Fruit fly (Drosophila melanogaster) whole organism, embryonic: ENCODE results near the gene Polr2G.

Experiments used
- Aef1 ChIP-seq: fragments of 200-800 bp; sonication (Bioruptor generic); IDR thresholded peaks from 3 replicates; pipeline ENCODE4 v1.3.6; 2022; ENCODE audit warnings: missing biosample characterization, missing genetic modification characterization
- Atf3 ChIP-seq: fragments of 200-800 bp; sonication (Bioruptor generic); optimal IDR thresholded peaks from 3 replicates; lab custom pipeline; 2016; ENCODE audit warnings: missing biosample characterization, missing genetic modification characterization
- CG10543 ChIP-seq: fragments of 200-800 bp; sonication (Bioruptor generic); optimal IDR thresholded peaks from 3 replicates; lab custom pipeline; 2017; ENCODE audit warnings: missing biosample characterization, mild to moderate bottlenecking, missing genetic modification characterization, moderate library complexity
- CG12769 ChIP-seq: fragments of 200-800 bp; sonication (Bioruptor generic); optimal IDR thresholded peaks from 2 replicates; lab custom pipeline; 2019; ENCODE audit warnings: missing biosample characterization, mild to moderate bottlenecking, missing genetic modification characterization, moderate library complexity
- CG18262 ChIP-seq: fragments of 200-800 bp; optimal IDR thresholded peaks from 3 replicates; lab custom pipeline; 2019; ENCODE audit warnings: missing biosample characterization, mild to moderate bottlenecking, missing genetic modification characterization, moderate library complexity
- CG2129 ChIP-seq: fragments of 200-800 bp; sonication (Bioruptor generic); IDR thresholded peaks from 2 replicates; pipeline ENCODE4 v1.3.6; 2022; ENCODE audit warnings: missing biosample characterization, missing genetic modification characterization; ENCODE audit not compliant: partially characterized antibody
- CG30403 ChIP-seq: fragments of 200-800 bp; sonication (Bioruptor generic); optimal IDR thresholded peaks from 3 replicates; lab custom pipeline; 2016; ENCODE audit warnings: missing biosample characterization, missing genetic modification characterization
- CG3995 ChIP-seq: fragments of 200-800 bp; sonication (Bioruptor generic); optimal IDR thresholded peaks from 3 replicates; lab custom pipeline; 2016; ENCODE audit warnings: missing biosample characterization, missing genetic modification characterization
- CG7963 ChIP-seq: fragments of 200-800 bp; sonication (Bioruptor generic); IDR thresholded peaks from 3 replicates; pipeline ENCODE4 v1.3.6; 2022; ENCODE audit warnings: missing biosample characterization, missing genetic modification characterization; ENCODE audit not compliant: partially characterized antibody
- CG7987 ChIP-seq: fragments of 200-800 bp; sonication (Bioruptor generic); optimal IDR thresholded peaks from 2 replicates; lab custom pipeline; 2018; ENCODE audit warnings: missing biosample characterization, mild to moderate bottlenecking, missing genetic modification characterization, moderate library complexity
- CG8089 ChIP-seq: fragments of 200-800 bp; sonication (Bioruptor generic); optimal IDR thresholded peaks from 3 replicates; lab custom pipeline; 2016; ENCODE audit warnings: missing biosample characterization, missing genetic modification characterization
- CG8281 ChIP-seq: fragments of 200-800 bp; sonication (Bioruptor generic); optimal IDR thresholded peaks from 2 replicates; lab custom pipeline; 2018; ENCODE audit warnings: missing biosample characterization, mild to moderate bottlenecking, missing genetic modification characterization, moderate library complexity
- CG8924 ChIP-seq: fragments of 200-800 bp; optimal IDR thresholded peaks from 3 replicates; lab custom pipeline; 2019; ENCODE audit warnings: missing biosample characterization, mild to moderate bottlenecking, missing genetic modification characterization, moderate library complexity
- CTCF ChIP-seq: fragments of 200-800 bp; sonication (Bioruptor generic); optimal IDR thresholded peaks from 2 replicates; lab custom pipeline; 2017; ENCODE audit warnings: missing biosample characterization, mild to moderate bottlenecking, missing genetic modification characterization, moderate library complexity
- Deaf1 ChIP-seq: fragments of 200-800 bp; optimal IDR thresholded peaks from 3 replicates; lab custom pipeline; 2019; ENCODE audit warnings: missing biosample characterization, mild to moderate bottlenecking, missing genetic modification characterization, moderate library complexity
- Gug ChIP-seq: fragments of 200-800 bp; sonication (Bioruptor generic); IDR thresholded peaks from 4 replicates; pipeline ENCODE4 v1.3.6; 2022; ENCODE audit warnings: missing biosample characterization, missing genetic modification characterization
- H15 ChIP-seq: fragments of 200-800 bp; sonication (Bioruptor generic); IDR thresholded peaks from 3 replicates; pipeline ENCODE4 v1.3.6; 2022; ENCODE audit warnings: missing biosample characterization, missing genetic modification characterization
- Hr3 ChIP-seq: fragments of 200-800 bp; sonication (Bioruptor generic); optimal IDR thresholded peaks from 3 replicates; lab custom pipeline; 2016; ENCODE audit warnings: missing biosample characterization, missing genetic modification characterization
- Hr39 ChIP-seq: fragments of >200 bp; optimal IDR thresholded peaks from 2 replicates; lab custom pipeline; 2017
- Lhr ChIP-seq: fragments of 200-800 bp; sonication (Bioruptor generic); optimal IDR thresholded peaks from 3 replicates; lab custom pipeline; 2017; ENCODE audit warnings: mild to moderate bottlenecking, missing biosample characterization, missing genetic modification reagents, missing genetic modification characterization
- MESR4 ChIP-seq: fragments of 200-800 bp; sonication (Bioruptor generic); optimal IDR thresholded peaks from 2 replicates; lab custom pipeline; 2018; ENCODE audit warnings: missing biosample characterization, mild to moderate bottlenecking, missing genetic modification characterization, moderate library complexity
- NfI ChIP-seq: fragments of 200-800 bp; sonication (Bioruptor generic); optimal IDR thresholded peaks from 3 replicates; lab custom pipeline; 2018; ENCODE audit warnings: missing biosample characterization, mild to moderate bottlenecking, missing genetic modification characterization, moderate library complexity
- amos ChIP-seq: fragments of 200-800 bp; sonication (Bioruptor generic); IDR thresholded peaks from 2 replicates; pipeline ENCODE4 v1.3.6; 2022; ENCODE audit warnings: missing biosample characterization, missing genetic modification characterization; ENCODE audit not compliant: partially characterized antibody
- ara ChIP-seq: fragments of 200-800 bp; sonication (Bioruptor generic); IDR thresholded peaks from 2 replicates; pipeline ENCODE4 v1.3.6; 2022; ENCODE audit warnings: missing biosample characterization, missing genetic modification characterization
- ato ChIP-seq: fragments of 200-800 bp; sonication (Bioruptor generic); IDR thresholded peaks from 2 replicates; pipeline ENCODE4 v1.3.6; 2022; ENCODE audit warnings: missing biosample characterization, missing genetic modification characterization; ENCODE audit not compliant: partially characterized antibody
- bab2 ChIP-seq: fragments of 200-800 bp; sonication (Bioruptor generic); optimal IDR thresholded peaks from 2 replicates; lab custom pipeline; 2016; ENCODE audit warnings: missing biosample characterization, missing genetic modification characterization
- caup ChIP-seq: fragments of 200-800 bp; sonication (Bioruptor generic); optimal IDR thresholded peaks from 3 replicates; lab custom pipeline; 2017; ENCODE audit warnings: missing biosample characterization, mild to moderate bottlenecking, missing genetic modification characterization, moderate library complexity; ENCODE audit not compliant: severe bottlenecking
- ci ChIP-seq: fragments of 200-800 bp; sonication (Bioruptor generic); IDR thresholded peaks from 3 replicates; pipeline ENCODE4 v1.3.6; 2022; ENCODE audit warnings: missing biosample characterization, missing genetic modification characterization
- crp ChIP-seq, 2 experiments: fragments of 200-800 bp; sonication (Bioruptor generic); optimal IDR thresholded peaks; 2 replicates in 1 of 2; 3 replicates in 1 of 2; lab custom pipeline; 2017; ENCODE audit warnings: missing biosample characterization in 2 of 2, missing genetic modification characterization in 2 of 2, mild to moderate bottlenecking in 1 of 2, moderate library complexity in 1 of 2
- dimm ChIP-seq: fragments of 200-800 bp; sonication (Bioruptor generic); IDR thresholded peaks from 2 replicates; pipeline ENCODE4 v1.3.6; 2022; ENCODE audit warnings: missing biosample characterization, missing genetic modification characterization
- dpn ChIP-seq, 2 experiments: fragments of 200-800 bp; sonication (Bioruptor generic); optimal IDR thresholded peaks; 3 replicates each; lab custom pipeline; 2016; ENCODE audit warnings: missing biosample characterization in 2 of 2, missing genetic modification characterization in 2 of 2
- fd3F ChIP-seq: fragments of 200-800 bp; sonication (Bioruptor generic); optimal IDR thresholded peaks from 2 replicates; lab custom pipeline; 2018; ENCODE audit warnings: missing biosample characterization, mild to moderate bottlenecking, missing genetic modification characterization, moderate library complexity
- fd64A ChIP-seq: fragments of 200-800 bp; sonication (Bioruptor generic); optimal IDR thresholded peaks from 3 replicates; lab custom pipeline; 2018; ENCODE audit warnings: missing biosample characterization, mild to moderate bottlenecking, missing genetic modification characterization
- gcm2 ChIP-seq: fragments of 200-800 bp; sonication (Bioruptor generic); optimal IDR thresholded peaks from 2 replicates; lab custom pipeline; 2016; ENCODE audit warnings: missing biosample characterization, missing genetic modification characterization
- gsb ChIP-seq: fragments of 200-800 bp; sonication (Bioruptor generic); IDR thresholded peaks from 2 replicates; pipeline ENCODE4 v1.3.6; 2022; ENCODE audit warnings: missing biosample characterization, missing genetic modification characterization
- hb ChIP-seq: fragments of 200-800 bp; sonication (Bioruptor generic); IDR thresholded peaks from 3 replicates; pipeline ENCODE4 v1.3.6; 2022; ENCODE audit warnings: missing biosample characterization, missing genetic modification characterization; ENCODE audit not compliant: partially characterized antibody
- hth ChIP-seq: fragments of >200 bp; optimal IDR thresholded peaks from 2 replicates; lab custom pipeline; 2017; ENCODE audit warnings: inconsistent platforms
- jigr1 ChIP-seq: fragments of 200-800 bp; sonication (Bioruptor generic); IDR thresholded peaks from 3 replicates; pipeline ENCODE4 v1.3.6; 2022; ENCODE audit warnings: missing biosample characterization, missing genetic modification characterization
- lbe ChIP-seq: fragments of 200-800 bp; sonication (Bioruptor generic); optimal IDR thresholded peaks from 2 replicates; lab custom pipeline; 2016; ENCODE audit warnings: missing biosample characterization, mild to moderate bottlenecking, missing genetic modification characterization
- lmd ChIP-seq: fragments of 200-800 bp; sonication (Bioruptor generic); IDR thresholded peaks from 2 replicates; pipeline ENCODE4 v1.3.6; 2022; ENCODE audit warnings: missing biosample characterization, missing genetic modification characterization
- lov ChIP-seq, 2 experiments: fragments of 200-800 bp in 1 of 2; fragments of >200 bp in 1 of 2; sonication (Bioruptor generic) in 1 of 2; IDR thresholded peaks in 1 of 2; optimal IDR thresholded peaks in 1 of 2; 2 replicates in 1 of 2; 3 replicates in 1 of 2; pipeline versions ENCODE4 v1.3.6 to Lab custom; 2017 to 2022; ENCODE audit warnings: missing biosample characterization in 1 of 2, missing genetic modification characterization in 1 of 2
- mld ChIP-seq: fragments of 200-800 bp; sonication (Bioruptor generic); IDR thresholded peaks from 3 replicates; pipeline ENCODE4 v1.3.6; 2022; ENCODE audit warnings: missing biosample characterization, missing genetic modification characterization; ENCODE audit not compliant: partially characterized antibody
- onecut ChIP-seq: fragments of 200-800 bp; sonication (Bioruptor generic); IDR thresholded peaks from 2 replicates; pipeline ENCODE4 v1.3.6; 2022; ENCODE audit warnings: missing biosample characterization, missing genetic modification characterization
- sc ChIP-seq, 3 experiments: fragments of >200 bp in 2 of 3; fragments of 200-800 bp in 1 of 3; sonication (Bioruptor generic) in 1 of 3; optimal IDR thresholded peaks; 2 replicates in 2 of 3; 3 replicates in 1 of 3; lab custom pipeline; 2017; ENCODE audit warnings: mild to moderate bottlenecking in 1 of 3, missing biosample characterization in 1 of 3, missing genetic modification characterization in 1 of 3, missing genetic modification reagents in 1 of 3
- sug ChIP-seq: fragments of 200-800 bp; optimal IDR thresholded peaks from 2 replicates; lab custom pipeline; 2019; ENCODE audit warnings: missing biosample characterization, mild to moderate bottlenecking, missing genetic modification characterization, moderate library complexity
- tgo ChIP-seq: fragments of 200-800 bp; sonication (Bioruptor generic); IDR thresholded peaks from 3 replicates; pipeline ENCODE4 v1.3.6; 2022; ENCODE audit warnings: missing biosample characterization, missing genetic modification characterization
- tll ChIP-seq, 2 experiments: fragments of 200-800 bp in 1 of 2; fragments of >200 bp in 1 of 2; sonication (Bioruptor generic) in 1 of 2; optimal IDR thresholded peaks; 2 replicates each; lab custom pipeline; 2017 to 2019; ENCODE audit warnings: missing biosample characterization in 2 of 2, missing genetic modification characterization in 2 of 2, mild to moderate bottlenecking in 1 of 2, moderate library complexity in 1 of 2
- ttk ChIP-seq: fragments of 200-800 bp; sonication (Bioruptor generic); IDR thresholded peaks from 2 replicates; pipeline ENCODE4 v2.1.2; 2022; ENCODE audit warnings: missing biosample characterization, missing genetic modification characterization
- vnd ChIP-seq: fragments of 200-800 bp; sonication (Bioruptor generic); IDR thresholded peaks from 3 replicates; pipeline ENCODE4 v1.3.6; 2022; ENCODE audit warnings: missing biosample characterization, missing genetic modification characterization; ENCODE audit not compliant: partially characterized antibody

The Polr2G gene

dm6 chr3R:15265406-15266040, 42.5 kb upstream of the Polr2G start, which contains the start of gene ATPsynO (continued):
- TF ChIP-seq CG8089 (GFP tag; lab: Kevin White, UChicago): no peak
- TF ChIP-seq ttk (GFP tag; lab: Robert Waterston, UW): no peak
- TF ChIP-seq sc (optimal IDR thresholded peaks at IDR 0.05; lab: Kevin White, UChicago): no peak
- no peak for TF ChIP-seq sc (GFP tag; optimal IDR thresholded peaks at IDR 0.05; lab: Kevin White, UChicago)
- peak; percentile 64 for TF ChIP-seq sug (tag; lab: Kevin White, UChicago)
- peak; percentile 17 for TF ChIP-seq CG30403 (GFP tag; lab: Kevin White, UChicago)
- TF ChIP-seq Atf3 (GFP tag; lab: Kevin White, UChicago): no peak
- peak in 1 of 2 experiments; percentile 32 for TF ChIP-seq dpn (GFP tag; optimal IDR thresholded peaks at IDR 0.05; lab: Kevin White, UChicago)
- TF ChIP-seq CG7987 (GFP tag; lab: Kevin White, UChicago): peak; percentile 18
- no peak for TF ChIP-seq Lhr
- no peak for TF ChIP-seq Deaf1 (tag; lab: Kevin White, UChicago)
- TF ChIP-seq lov (optimal IDR thresholded peaks at IDR 0.05; lab: Kevin White, UChicago): no peak
- no peak for TF ChIP-seq lov (GFP tag; IDR thresholded peaks at IDR 0.05; lab: Robert Waterston, UW)
- peak; percentile 23 for TF ChIP-seq caup (GFP tag; lab: Kevin White, UChicago)
- peak in 1 of 2 experiments; percentile 13 for TF ChIP-seq tll (GFP tag; optimal IDR thresholded peaks at IDR 0.05; lab: Kevin White, UChicago)
- TF ChIP-seq lbe: peak; percentile 0
- TF ChIP-seq lmd (GFP tag; lab: Robert Waterston, UW): no peak
- TF ChIP-seq CG7963 (GFP tag; lab: Robert Waterston, UW): no peak
- no peak for TF ChIP-seq H15
- no peak for TF ChIP-seq fd64A (GFP tag; lab: Kevin White, UChicago)
- peak; percentile 7; the same call in 1 of the 2 replicates for TF ChIP-seq amos (GFP tag; lab: Robert Waterston, UW)
- TF ChIP-seq jigr1 (GFP tag; lab: Robert Waterston, UW): no peak; the same call in 2 of the 3 replicates
- no peak for TF ChIP-seq tgo (GFP tag; lab: Robert Waterston, UW)
- no peak for TF ChIP-seq CTCF (GFP tag; lab: Kevin White, UChicago)
- TF ChIP-seq bab2: no peak
- TF ChIP-seq CG8924 (tag; lab: Kevin White, UChicago): peak; percentile 18
- TF ChIP-seq Hr3 (GFP tag; lab: Kevin White, UChicago): no peak
- TF ChIP-seq CG12769 (tag; lab: Kevin White, UChicago): no peak
- TF ChIP-seq onecut (GFP tag; lab: Robert Waterston, UW): peak; percentile 39; the same call in 1 of the 2 replicates
- TF ChIP-seq CG8281 (tag; lab: Kevin White, UChicago): no peak
- peak; percentile 32 for TF ChIP-seq CG18262 (tag; lab: Kevin White, UChicago)
- TF ChIP-seq CG10543 (GFP tag; lab: Kevin White, UChicago): no peak
- no peak for TF ChIP-seq gsb (GFP tag; lab: Robert Waterston, UW)
- peak; percentile 8 to 86 for TF ChIP-seq crp (GFP tag; optimal IDR thresholded peaks at IDR 0.05; lab: Kevin White, UChicago)
- TF ChIP-seq CG2129 (GFP tag; lab: Robert Waterston, UW): no peak
- no peak for TF ChIP-seq ara (GFP tag; lab: Robert Waterston, UW)
- no peak for TF ChIP-seq fd3F (GFP tag; lab: Kevin White, UChicago)
- TF ChIP-seq dimm (GFP tag; lab: Robert Waterston, UW): no peak
- TF ChIP-seq CG3995 (GFP tag; lab: Kevin White, UChicago): no peak
- no peak for TF ChIP-seq gcm2 (GFP tag; lab: Kevin White, UChicago)
- no peak for TF ChIP-seq mld (GFP tag; lab: Robert Waterston, UW)
- no peak for TF ChIP-seq ato (GFP tag; lab: Robert Waterston, UW)
- no peak for TF ChIP-seq hb
- no peak for TF ChIP-seq Aef1
- no peak for TF ChIP-seq ci
- 0 out of 3 replicates have a peak, but pooled peaks have one; percentile 32 for TF ChIP-seq vnd (GFP tag; lab: Robert Waterston, UW)
- peak; percentile 93 for TF ChIP-seq MESR4
- no peak for TF ChIP-seq Hr39 (lab: Kevin White, UChicago)
- TF ChIP-seq hth (lab: Kevin White, UChicago): no peak
- TF ChIP-seq Gug: no peak
- TF ChIP-seq NfI (GFP tag; lab: Kevin White, UChicago): peak; percentile 29
